Worm (Caenorhabditis elegans): ENCODE results near the gene C46A5.1.

C46A5.1 gene

ce11 chrIV:7785506-7786065 lies 21.9 kb downstream of the C46A5.1 start, which contains the start of gene tag-322:
Gene tag-322, minus strand, starts transcription at chrIV:7785556.
- TF ChIP-seq ceh-36 (tag; optimal IDR thresholded peaks at IDR 0.05), result no peak
- TF ChIP-seq hmg-4 (GFP tag; optimal IDR thresholded peaks at IDR 0.05), result no peak
- no peak for TF ChIP-seq ama-1 (optimal IDR thresholded peaks at IDR 0.05)
- TF ChIP-seq B0310.2 (tag; optimal IDR thresholded peaks at IDR 0.05), result no peak
- TF ChIP-seq sea-1 (GFP tag; conservative IDR thresholded peaks at IDR 0.05), result no peak
- TF ChIP-seq flt-1 (GFP tag; IDR thresholded peaks at IDR 0.05), result no peak
- TF ChIP-seq F13C5.2 (tag; optimal IDR thresholded peaks at IDR 0.05), result no peak
- TF ChIP-seq aly-1 (tag; optimal IDR thresholded peaks at IDR 0.05), result no peak
- TF ChIP-seq ceh-13 (GFP tag; optimal IDR thresholded peaks at IDR 0.05), result no peak
- TF ChIP-seq scrt-1 (GFP tag; IDR thresholded peaks at IDR 0.05), result no peak
- no peak for TF ChIP-seq tbx-37 (GFP tag; conservative IDR thresholded peaks at IDR 0.05)
- no peak for TF ChIP-seq tra-4 (tag; optimal IDR thresholded peaks at IDR 0.05)
- TF ChIP-seq hmbx-1 (tag; optimal IDR thresholded peaks at IDR 0.05), result no peak
- TF ChIP-seq ets-7 (tag; optimal IDR thresholded peaks at IDR 0.05), result no peak
- TF ChIP-seq tbx-11 (GFP tag; IDR thresholded peaks at IDR 0.05), result no peak
- TF ChIP-seq hnd-1 (tag; optimal IDR thresholded peaks at IDR 0.05), result no peak
- no peak for TF ChIP-seq pes-1 (GFP tag; IDR thresholded peaks at IDR 0.05)

ce11 chrIV:7789521-7789949 lies 25.8 kb downstream of the C46A5.1 start, which contains the start of gene imp-3:
Gene imp-3, minus strand, starts transcription at chrIV:7789613.
- TF ChIP-seq F13C5.2 (tag; optimal IDR thresholded peaks at IDR 0.05) (no peak), ama-1 (optimal IDR thresholded peaks at IDR 0.05) (peak; percentile 67), scrt-1 (GFP tag; IDR thresholded peaks at IDR 0.05) (no peak), tra-4 (tag; optimal IDR thresholded peaks at IDR 0.05) (no peak), sea-1 (GFP tag; conservative IDR thresholded peaks at IDR 0.05) (0 out of 2 replicates have a peak, but pooled peaks have one; percentile 21)

DNA sequence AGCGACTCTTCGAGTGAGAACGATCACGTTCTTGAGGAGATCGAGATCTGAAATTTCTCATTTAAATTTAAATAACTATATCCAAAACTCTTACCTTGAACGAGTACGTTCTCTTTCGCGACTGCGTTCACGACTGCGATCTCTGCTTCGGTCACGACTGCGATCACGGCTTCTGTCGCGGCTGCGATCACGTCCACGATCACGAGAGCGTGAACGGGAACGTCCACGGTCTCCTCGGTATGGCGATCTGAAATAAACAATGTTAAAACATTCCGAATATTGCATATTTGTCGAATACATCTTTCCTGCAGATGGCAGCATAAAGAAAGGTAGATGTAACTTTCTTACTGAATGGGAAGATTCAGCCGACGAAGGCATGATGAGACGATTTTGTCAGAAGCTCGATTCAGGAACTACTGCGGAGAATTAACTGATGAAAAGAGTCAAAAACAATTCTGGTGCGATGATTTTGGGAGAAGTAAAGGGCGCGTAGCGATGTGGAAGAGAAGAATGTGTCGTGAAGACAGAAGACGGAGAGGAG lies 26.5 kb downstream of the C46A5.1 start:
- TF ChIP-seq ama-1 (optimal IDR thresholded peaks at IDR 0.05), result peak; percentile 67
- no peak for TF ChIP-seq tbx-37 (GFP tag; conservative IDR thresholded peaks at IDR 0.05)

- peak; percentile 41 for TF ChIP-seq ama-1 (optimal IDR thresholded peaks at IDR 0.05)
- TF ChIP-seq flt-1 (GFP tag; IDR thresholded peaks at IDR 0.05), result no peak
- TF ChIP-seq F13C5.2 (tag; optimal IDR thresholded peaks at IDR 0.05), result peak; percentile 84
Measured at ce11 chrIV:7790801-7791588, 27.3 kb downstream of the C46A5.1 start, which contains the start of gene rsp-6. Gene rsp-6, minus strand, starts transcription at chrIV:7791229.

- TF ChIP-seq tbx-37 (GFP tag; conservative IDR thresholded peaks at IDR 0.05) (no peak), ama-1 (optimal IDR thresholded peaks at IDR 0.05) (no peak), tbx-11 (GFP tag; IDR thresholded peaks at IDR 0.05) (no peak), hnd-1 (tag; optimal IDR thresholded peaks at IDR 0.05) (no peak), sea-1 (GFP tag; conservative IDR thresholded peaks at IDR 0.05) (no peak), F13C5.2 (tag; optimal IDR thresholded peaks at IDR 0.05) (no peak), pes-1 (GFP tag; IDR thresholded peaks at IDR 0.05) (no peak), B0310.2 (tag; optimal IDR thresholded peaks at IDR 0.05) (no peak), tra-4 (tag; optimal IDR thresholded peaks at IDR 0.05) (no peak), ceh-13 (GFP tag; optimal IDR thresholded peaks at IDR 0.05) (no peak), scrt-1 (GFP tag; IDR thresholded peaks at IDR 0.05) (no peak)
Measured at ce11 chrIV:7791821-7792446, 28.2 kb downstream of the C46A5.1 start, which contains the start of gene C33H5.13. Gene C33H5.13, minus strand, starts transcription at chrIV:7792263.

DNA sequence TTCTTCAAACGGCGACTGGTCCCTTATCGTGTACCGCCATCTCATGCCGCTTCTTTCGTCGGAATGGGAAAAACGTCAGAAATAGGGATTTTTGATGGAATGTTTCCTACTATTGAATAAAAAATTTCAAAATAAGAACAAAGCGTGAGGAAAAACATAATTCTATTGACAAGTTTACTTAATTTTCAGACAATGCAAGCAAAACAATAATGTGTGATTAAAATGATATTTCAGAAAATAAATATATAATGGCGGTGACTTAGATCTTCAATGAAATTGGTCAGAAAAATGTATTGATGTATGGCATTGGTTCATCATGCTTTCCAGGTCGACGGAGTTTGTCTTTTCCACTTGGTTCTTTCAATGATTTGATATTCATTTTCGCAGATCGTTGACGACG lies 31.0 kb downstream of the C46A5.1 start, which contains the start of gene ntp-1:
TSS of gene ntp-1 (minus strand) at position 101 of the 400 bp plus-strand sequence.
- TF ChIP-seq sea-1 (GFP tag; conservative IDR thresholded peaks at IDR 0.05), result no peak
- no peak for TF ChIP-seq flt-1 (GFP tag; IDR thresholded peaks at IDR 0.05)
- no peak for TF ChIP-seq tra-4 (tag; optimal IDR thresholded peaks at IDR 0.05)
- TF ChIP-seq tbx-37 (GFP tag; conservative IDR thresholded peaks at IDR 0.05), result no peak
- no peak for TF ChIP-seq hnd-1 (tag; optimal IDR thresholded peaks at IDR 0.05)

ce11 chrIV:7796432-7797113 lies 32.8 kb downstream of the C46A5.1 start, which contains the start of gene sgo-1:
Gene sgo-1, minus strand, starts transcription at chrIV:7796482.
- TF ChIP-seq flt-1 (GFP tag; IDR thresholded peaks at IDR 0.05) (no peak), tbx-11 (GFP tag; IDR thresholded peaks at IDR 0.05) (no peak), ama-1 (optimal IDR thresholded peaks at IDR 0.05) (no peak), hmbx-1 (tag; optimal IDR thresholded peaks at IDR 0.05) (no peak), ets-7 (tag; optimal IDR thresholded peaks at IDR 0.05) (no peak), hnd-1 (tag; optimal IDR thresholded peaks at IDR 0.05) (no peak), hmg-4 (GFP tag; optimal IDR thresholded peaks at IDR 0.05) (no peak), aly-1 (tag; optimal IDR thresholded peaks at IDR 0.05) (no peak), tra-4 (tag; optimal IDR thresholded peaks at IDR 0.05) (no peak), scrt-1 (GFP tag; IDR thresholded peaks at IDR 0.05) (no peak)

All from whole organism, early embryonic.